Worm (Caenorhabditis elegans) whole organism, young adult: ENCODE data around the gene B0024.3.

Experiments used
- B0019.2 ChIP-seq: fragments of 200-800 bp; sonication (Bioruptor generic); conservative IDR thresholded peaks from 2 replicates; pipeline ENCODE4 v1.3.6; 2022; ENCODE audit warnings: missing genetic modification reagents, missing genetic modification characterization, missing compliant biosample characterization
- B0336.3 ChIP-seq: fragments of 200-800 bp; sonication (Bioruptor generic); IDR thresholded peaks from 2 replicates; pipeline ENCODE4 v1.3.6; 2022; ENCODE audit warnings: missing genetic modification characterization, missing compliant biosample characterization
- C17E4.6 ChIP-seq: fragments of 200-800 bp; sonication (Bioruptor generic); IDR thresholded peaks from 2 replicates; pipeline ENCODE4 v1.3.6; 2022; ENCODE audit warnings: missing genetic modification reagents, missing genetic modification characterization, missing compliant biosample characterization
- F23B12.7 ChIP-seq: sonication (generic microtip); optimal IDR thresholded peaks from 2 replicates; lab custom pipeline; 2017; ENCODE audit warnings: missing genetic modification characterization, mild to moderate bottlenecking, missing compliant biosample characterization, antibody characterized with exemption, moderate library complexity; ENCODE audit not compliant: insufficient read depth
- F39B2.1 ChIP-seq: fragments of 200-800 bp; sonication (Bioruptor generic); IDR thresholded peaks from 2 replicates; pipeline ENCODE4 v1.3.6; 2022; ENCODE audit warnings: missing genetic modification reagents, missing genetic modification characterization, missing compliant biosample characterization
- F52B5.7 ChIP-seq: sonication (generic microtip); optimal IDR thresholded peaks from 2 replicates; lab custom pipeline; 2016; ENCODE audit warnings: mild to moderate bottlenecking, missing genetic modification characterization, missing compliant biosample characterization
- F57A8.1 ChIP-seq: fragments of 200-800 bp; sonication (Bioruptor generic); optimal IDR thresholded peaks from 2 replicates; lab custom pipeline; 2018; ENCODE audit warnings: mild to moderate bottlenecking, missing genetic modification characterization, moderate library complexity, missing compliant biosample characterization
- Y53F4B.3 ChIP-seq: fragments of 200-800 bp; sonication (Bioruptor generic); IDR thresholded peaks from 2 replicates; pipeline ENCODE4 v1.3.6; 2022; ENCODE audit warnings: missing genetic modification reagents, missing genetic modification characterization, missing compliant biosample characterization
- Y56A3A.18 ChIP-seq: fragments of 200-800 bp; sonication (Bioruptor generic); IDR thresholded peaks from 2 replicates; pipeline ENCODE4 v1.3.6; 2022; ENCODE audit warnings: missing genetic modification reagents, missing genetic modification characterization, missing compliant biosample characterization
- Y95B8A.8 ChIP-seq: fragments of 200-800 bp; sonication (Bioruptor generic); IDR thresholded peaks from 2 replicates; pipeline ENCODE4 v1.3.6; 2022; ENCODE audit warnings: missing genetic modification reagents, missing genetic modification characterization, missing compliant biosample characterization
- akir-1 ChIP-seq: fragments of 200-800 bp; sonication (Bioruptor generic); optimal IDR thresholded peaks from 2 replicates; lab custom pipeline; 2018; ENCODE audit warnings: mild to moderate bottlenecking, missing genetic modification characterization, moderate library complexity, missing compliant biosample characterization
- athp-1 ChIP-seq: sonication (generic microtip); optimal IDR thresholded peaks from 2 replicates; lab custom pipeline; 2017; ENCODE audit warnings: mild to moderate bottlenecking, missing genetic modification characterization, missing compliant biosample characterization
- attf-3 ChIP-seq: fragments of 200-800 bp; sonication (Bioruptor generic); conservative IDR thresholded peaks from 2 replicates; pipeline ENCODE4 v1.3.6; 2022; ENCODE audit warnings: missing genetic modification reagents, missing genetic modification characterization, missing compliant biosample characterization
- cebp-1 ChIP-seq, 2 experiments: fragments of 200-800 bp in 1 of 2; sonication (Bioruptor generic) in 1 of 2; sonication (generic microtip) in 1 of 2; IDR thresholded peaks in 1 of 2; optimal IDR thresholded peaks in 1 of 2; 2 replicates each; pipeline versions ENCODE4 v1.3.6 to Lab custom; 2017 to 2022; ENCODE audit warnings: missing compliant biosample characterization in 2 of 2, missing genetic modification characterization in 2 of 2, mild to moderate bottlenecking in 1 of 2, missing genetic modification reagents in 1 of 2, moderate library complexity in 1 of 2
- ceh-58 ChIP-seq: fragments of 200-800 bp; sonication (Bioruptor generic); IDR thresholded peaks from 2 replicates; pipeline ENCODE4 v1.3.6; 2022; ENCODE audit warnings: missing genetic modification characterization, missing compliant biosample characterization
- chd-7 ChIP-seq: sonication (generic microtip); optimal IDR thresholded peaks from 2 replicates; lab custom pipeline; 2016; ENCODE audit warnings: mild to moderate bottlenecking, missing genetic modification characterization, moderate library complexity, missing compliant biosample characterization
- dpff-1 ChIP-seq: sonication (generic microtip); optimal IDR thresholded peaks from 2 replicates; lab custom pipeline; 2017; ENCODE audit warnings: mild to moderate bottlenecking, missing genetic modification characterization, missing compliant biosample characterization
- efl-1 ChIP-seq: fragments of 150-350 bp; optimal IDR thresholded peaks from 2 replicates; lab custom pipeline; 2014; ENCODE audit warnings: missing biosample characterization, missing genetic modification reagents, missing genetic modification characterization
- egrh-3 ChIP-seq: fragments of 200-800 bp; sonication (Bioruptor generic); IDR thresholded peaks from 2 replicates; pipeline ENCODE4 v1.3.6; 2022; ENCODE audit warnings: missing genetic modification reagents, missing genetic modification characterization, missing compliant biosample characterization
- ekl-4 ChIP-seq: fragments of 200-800 bp; sonication (Bioruptor generic); IDR thresholded peaks from 2 replicates; pipeline ENCODE4 v1.3.6; 2022; ENCODE audit warnings: missing genetic modification reagents, missing genetic modification characterization, missing compliant biosample characterization
- ets-4 ChIP-seq: fragments of 200-800 bp; sonication (Bioruptor generic); optimal IDR thresholded peaks from 2 replicates; lab custom pipeline; 2018; ENCODE audit warnings: mild to moderate bottlenecking, missing genetic modification characterization, missing compliant biosample characterization
- gei-17 ChIP-seq: fragments of 200-800 bp; sonication (Bioruptor generic); optimal IDR thresholded peaks from 2 replicates; lab custom pipeline; 2018; ENCODE audit warnings: mild to moderate bottlenecking, missing genetic modification characterization, missing compliant biosample characterization
- him-1 ChIP-seq: sonication (generic microtip); optimal IDR thresholded peaks from 2 replicates; lab custom pipeline; 2016; ENCODE audit warnings: missing genotype, missing genetic modification reagents, missing genetic modification characterization, missing compliant biosample characterization
- hlh-12 ChIP-seq: sonication (generic microtip); optimal IDR thresholded peaks from 2 replicates; lab custom pipeline; 2016; ENCODE audit warnings: missing genetic modification characterization, missing compliant biosample characterization
- lag-1 ChIP-seq: fragments of 200-800 bp; sonication (Bioruptor generic); IDR thresholded peaks from 2 replicates; pipeline ENCODE4 v1.3.6; 2022; ENCODE audit warnings: missing genetic modification reagents, missing genetic modification characterization, missing compliant biosample characterization
- let-526 ChIP-seq: fragments of 200-800 bp; sonication (Bioruptor generic); IDR thresholded peaks from 2 replicates; pipeline ENCODE4 v1.3.6; 2022; ENCODE audit warnings: missing genetic modification reagents, missing genetic modification characterization, missing compliant biosample characterization
- madf-6 ChIP-seq: fragments of 200-800 bp; sonication (Bioruptor generic); IDR thresholded peaks from 2 replicates; pipeline ENCODE4 v1.3.6; 2022; ENCODE audit warnings: missing genetic modification reagents, missing genetic modification characterization, missing compliant biosample characterization
- mel-28 ChIP-seq: sonication (generic microtip); optimal IDR thresholded peaks from 2 replicates; lab custom pipeline; 2016; ENCODE audit warnings: borderline replicate concordance, mild to moderate bottlenecking, missing genetic modification characterization, missing compliant biosample characterization
- mes-4 ChIP-seq: sonication (generic microtip); optimal IDR thresholded peaks from 2 replicates; lab custom pipeline; 2016; ENCODE audit warnings: missing genotype, missing genetic modification characterization, missing compliant biosample characterization
- nfya-1 ChIP-seq: sonication (generic microtip); optimal IDR thresholded peaks from 2 replicates; lab custom pipeline; 2017; ENCODE audit warnings: antibody characterized with exemption, missing compliant biosample characterization, missing genetic modification characterization, borderline replicate concordance; ENCODE audit not compliant: insufficient read depth
- nfya-2 ChIP-seq: fragments of 200-800 bp; sonication (Bioruptor generic); IDR thresholded peaks from 2 replicates; pipeline ENCODE4 v1.3.6; 2022; ENCODE audit warnings: missing genetic modification reagents, missing genetic modification characterization, missing compliant biosample characterization
- nfyb-1 ChIP-seq: fragments of 200-800 bp; sonication (Bioruptor generic); IDR thresholded peaks from 2 replicates; pipeline ENCODE4 v1.3.6; 2022; ENCODE audit warnings: missing genetic modification reagents, missing genetic modification characterization, missing compliant biosample characterization
- nhr-179 ChIP-seq: sonication (generic microtip); optimal IDR thresholded peaks from 2 replicates; lab custom pipeline; 2016; ENCODE audit warnings: mild to moderate bottlenecking, missing genetic modification characterization, missing compliant biosample characterization
- nhr-27 ChIP-seq: fragments of 200-800 bp; sonication (Bioruptor generic); optimal IDR thresholded peaks from 2 replicates; lab custom pipeline; 2018; ENCODE audit warnings: mild to moderate bottlenecking, missing genetic modification characterization, moderate library complexity, missing compliant biosample characterization
- nhr-90 ChIP-seq: sonication (generic microtip); optimal IDR thresholded peaks from 2 replicates; lab custom pipeline; 2016; ENCODE audit warnings: missing genotype, mild to moderate bottlenecking, missing genetic modification characterization, missing compliant biosample characterization
- rcor-1 ChIP-seq: fragments of 200-800 bp; sonication (Bioruptor generic); IDR thresholded peaks from 2 replicates; pipeline ENCODE4 v1.3.6; 2022; ENCODE audit warnings: missing genetic modification reagents, missing genetic modification characterization, missing compliant biosample characterization
- repo-1 ChIP-seq: sonication (generic microtip); optimal IDR thresholded peaks from 2 replicates; lab custom pipeline; 2017; ENCODE audit warnings: mild to moderate bottlenecking, missing genetic modification characterization, missing compliant biosample characterization
- rpc-1 ChIP-seq, 2 experiments: fragments of 150-350 bp in 1 of 2; sonication (generic microtip) in 1 of 2; optimal IDR thresholded peaks; 2 replicates each; lab custom pipeline; 2014 to 2018; ENCODE audit warnings: missing biosample characterization in 1 of 2, missing genetic modification characterization in 1 of 2, missing genetic modification reagents in 1 of 2, missing genotype in 1 of 2
- tbx-9 ChIP-seq: sonication (generic microtip); optimal IDR thresholded peaks from 2 replicates; lab custom pipeline; 2016; ENCODE audit warnings: borderline replicate concordance, missing genetic modification characterization, inconsistent platforms, missing compliant biosample characterization
- tlf-1 ChIP-seq: fragments of 200-800 bp; sonication (Bioruptor generic); optimal IDR thresholded peaks from 2 replicates; lab custom pipeline; 2018; ENCODE audit warnings: mild to moderate bottlenecking, missing genetic modification characterization, missing compliant biosample characterization
- unc-62 ChIP-seq: fragments of 150-350 bp; optimal IDR thresholded peaks from 2 replicates; lab custom pipeline; 2014; ENCODE audit warnings: missing biosample characterization, missing genetic modification reagents, missing genetic modification characterization
- zfh-2 ChIP-seq: fragments of 200-800 bp; sonication (Bioruptor generic); conservative IDR thresholded peaks from 2 replicates; pipeline ENCODE4 v1.3.6; 2022; ENCODE audit warnings: missing genetic modification reagents, missing genetic modification characterization, missing compliant biosample characterization
- zim-3 ChIP-seq: sonication (generic microtip); optimal IDR thresholded peaks from 2 replicates; lab custom pipeline; 2017; ENCODE audit warnings: mild to moderate bottlenecking, missing genetic modification characterization, moderate library complexity, missing compliant biosample characterization
- ztf-25 ChIP-seq: fragments of 200-800 bp; sonication (Bioruptor generic); IDR thresholded peaks from 2 replicates; pipeline ENCODE4 v1.3.6; 2022; ENCODE audit warnings: missing genetic modification reagents, missing genetic modification characterization, missing compliant biosample characterization
- ztf-28 ChIP-seq: fragments of 200-800 bp; sonication (Bioruptor generic); IDR thresholded peaks from 2 replicates; pipeline ENCODE4 v1.3.6; 2022; ENCODE audit warnings: missing genetic modification reagents, missing genetic modification characterization, missing compliant biosample characterization
- ztf-3 ChIP-seq: fragments of 200-800 bp; sonication (Bioruptor generic); optimal IDR thresholded peaks from 2 replicates; lab custom pipeline; 2018; ENCODE audit warnings: mild to moderate bottlenecking, missing genetic modification characterization, missing compliant biosample characterization

B0024.3 gene

ce11 chrV:10287260-10287659 lies at the start of gene B0024.3:
Gene B0024.3, plus strand, starts transcription at chrV:10287560.
- TF ChIP-seq cebp-1 (GFP tag; IDR thresholded peaks at IDR 0.05; lab: Robert Waterston, UW): no peak
- TF ChIP-seq cebp-1 (tag; optimal IDR thresholded peaks at IDR 0.05; lab: Kevin White, UChicago): no peak
- TF ChIP-seq rpc-1 (optimal IDR thresholded peaks at IDR 0.05; lab: Kevin White, UChicago): no peak
- no peak for TF ChIP-seq rpc-1 (tag; optimal IDR thresholded peaks at IDR 0.05; lab: Kevin White, UChicago)
- TF ChIP-seq B0336.3 (GFP tag; lab: Robert Waterston, UW): no peak
- TF ChIP-seq efl-1 (GFP tag; lab: Kevin White, UChicago): no peak
- no peak for TF ChIP-seq Y95B8A.8 (GFP tag; lab: Robert Waterston, UW)
- no peak for TF ChIP-seq lag-1 (GFP tag; lab: Robert Waterston, UW)
- no peak for TF ChIP-seq C17E4.6 (GFP tag; lab: Robert Waterston, UW)
- no peak for TF ChIP-seq mel-28
- TF ChIP-seq tbx-9: no peak
- no peak for TF ChIP-seq nhr-179 (tag; lab: Kevin White, UChicago)
- TF ChIP-seq repo-1 (tag; lab: Kevin White, UChicago): no peak
- no peak for TF ChIP-seq akir-1 (GFP tag; lab: Kevin White, UChicago)
- no peak for TF ChIP-seq ztf-25 (GFP tag; lab: Robert Waterston, UW)
- TF ChIP-seq F57A8.1 (GFP tag; lab: Kevin White, UChicago): no peak
- no peak for TF ChIP-seq let-526
- TF ChIP-seq, all 124 proteins: peak for 0

- TF ChIP-seq Y53F4B.3 (GFP tag; lab: Robert Waterston, UW): no peak
- TF ChIP-seq gei-17 (GFP tag; lab: Kevin White, UChicago): no peak
- TF ChIP-seq athp-1 (tag; lab: Kevin White, UChicago): peak; percentile 95
- TF ChIP-seq lag-1 (GFP tag; lab: Robert Waterston, UW): no peak
- TF ChIP-seq F52B5.7: peak; percentile 91
- no peak for TF ChIP-seq B0019.2 (GFP tag; lab: Robert Waterston, UW)
- TF ChIP-seq B0336.3 (GFP tag; lab: Robert Waterston, UW): peak; percentile 82
- TF ChIP-seq mes-4 (tag; lab: Kevin White, UChicago): peak; percentile 30
- TF ChIP-seq nfya-1: no peak
- TF ChIP-seq zim-3 (tag; lab: Kevin White, UChicago): peak; percentile 4
- TF ChIP-seq F57A8.1 (GFP tag; lab: Kevin White, UChicago): no peak
- no peak for TF ChIP-seq nhr-90 (tag; lab: Kevin White, UChicago)
- TF ChIP-seq ztf-28: no peak
- peak; percentile 49; the same call in 1 of the 2 replicates for TF ChIP-seq C17E4.6 (GFP tag; lab: Robert Waterston, UW)
- peak; percentile 78 for TF ChIP-seq chd-7 (tag; lab: Kevin White, UChicago)
- no peak for TF ChIP-seq ceh-58 (GFP tag; lab: Robert Waterston, UW)
- peak; percentile 82 for TF ChIP-seq nhr-27 (tag; lab: Kevin White, UChicago)
- no peak for TF ChIP-seq ets-4 (GFP tag; lab: Kevin White, UChicago)
- TF ChIP-seq rcor-1 (GFP tag; lab: Robert Waterston, UW): peak; percentile 27; the same call in 1 of the 2 replicates
- no peak for TF ChIP-seq attf-3 (GFP tag; lab: Robert Waterston, UW)
- no peak for TF ChIP-seq nfya-2 (GFP tag; lab: Robert Waterston, UW)
- TF ChIP-seq F39B2.1 (GFP tag; lab: Robert Waterston, UW): no peak; the same call in 1 of the 2 replicates
- TF ChIP-seq ekl-4: peak; percentile 89
- TF ChIP-seq hlh-12 (tag; lab: Kevin White, UChicago): no peak
- peak; percentile 75 for TF ChIP-seq madf-6 (GFP tag; lab: Robert Waterston, UW)
- peak; percentile 93 for TF ChIP-seq dpff-1 (tag; lab: Kevin White, UChicago)
- no peak for TF ChIP-seq him-1 (tag; lab: Kevin White, UChicago)
- TF ChIP-seq unc-62: no peak
- peak; percentile 1 for TF ChIP-seq tlf-1 (GFP tag; lab: Kevin White, UChicago)
- no peak for TF ChIP-seq ztf-3 (GFP tag; lab: Kevin White, UChicago)
- TF ChIP-seq Y56A3A.18 (GFP tag; lab: Robert Waterston, UW): peak; percentile 59
- no peak for TF ChIP-seq egrh-3 (GFP tag; lab: Robert Waterston, UW)
- TF ChIP-seq zfh-2 (GFP tag; lab: Robert Waterston, UW): no peak
- TF ChIP-seq F23B12.7: no peak
- 0 out of 2 replicates have a peak, but pooled peaks have one; percentile 64 for TF ChIP-seq nfyb-1 (GFP tag; lab: Robert Waterston, UW)
Observed at ce11 chrV:10237959-10238444, 49.4 kb upstream of the B0024.3 start.
